Fruit fly (Drosophila melanogaster) whole organism, embryonic: Measurements from ENCODE around the gene Crg-1.
A peak's percentile ranks its signal among the peaks of the same experiment; 100 is the strongest.

Experiments used
- Asciz ChIP-seq: fragments of 200-800 bp; sonication (Bioruptor generic); optimal IDR thresholded peaks from 2 replicates; lab custom pipeline; 2017; ENCODE audit warnings: missing biosample characterization, mild to moderate bottlenecking, missing genetic modification characterization, missing genetic modification reagents
- Atf3 ChIP-seq: fragments of 200-800 bp; sonication (Bioruptor generic); optimal IDR thresholded peaks from 3 replicates; lab custom pipeline; 2016; ENCODE audit warnings: missing biosample characterization, missing genetic modification characterization
- Atf6 ChIP-seq: fragments of 200-800 bp; sonication (Bioruptor generic); IDR thresholded peaks from 2 replicates; pipeline ENCODE4 v1.3.6; 2022; ENCODE audit warnings: missing biosample characterization, missing genetic modification characterization
- CG10147 ChIP-seq: fragments of 200-800 bp; sonication (Bioruptor generic); optimal IDR thresholded peaks from 2 replicates; lab custom pipeline; 2019; ENCODE audit warnings: missing biosample characterization, mild to moderate bottlenecking, missing genetic modification characterization, moderate library complexity
- CG10274 ChIP-seq: fragments of 200-800 bp; sonication (Bioruptor generic); optimal IDR thresholded peaks from 3 replicates; lab custom pipeline; 2017; ENCODE audit warnings: missing biosample characterization, mild to moderate bottlenecking, missing genetic modification characterization
- CG11695 ChIP-seq: fragments of 200-800 bp; sonication (Bioruptor generic); IDR thresholded peaks from 3 replicates; pipeline ENCODE4 v1.3.6; 2022; ENCODE audit warnings: missing biosample characterization, missing genetic modification characterization
- CG12659 ChIP-seq: fragments of 200-800 bp; sonication (Bioruptor generic); optimal IDR thresholded peaks from 3 replicates; lab custom pipeline; 2017; ENCODE audit warnings: mild to moderate bottlenecking, missing biosample characterization, missing genetic modification reagents, missing genetic modification characterization
- CG14710 ChIP-seq: fragments of 200-800 bp; sonication (Bioruptor generic); optimal IDR thresholded peaks from 3 replicates; lab custom pipeline; 2019; ENCODE audit warnings: missing biosample characterization, mild to moderate bottlenecking, missing genetic modification characterization, moderate library complexity
- CG15696 ChIP-seq: fragments of 200-800 bp; sonication (Bioruptor generic); optimal IDR thresholded peaks from 2 replicates; lab custom pipeline; 2019; ENCODE audit warnings: missing biosample characterization, mild to moderate bottlenecking, missing genetic modification characterization, moderate library complexity
- CG1602 ChIP-seq: fragments of 200-800 bp; sonication (Bioruptor generic); optimal IDR thresholded peaks from 3 replicates; lab custom pipeline; 2016; ENCODE audit warnings: missing biosample characterization, missing genetic modification characterization
- CG1603 ChIP-seq: fragments of 200-800 bp; sonication (Bioruptor generic); optimal IDR thresholded peaks from 2 replicates; lab custom pipeline; 2019; ENCODE audit warnings: missing biosample characterization, mild to moderate bottlenecking, missing genetic modification characterization, moderate library complexity
- CG16815 ChIP-seq: fragments of 200-800 bp; sonication (Bioruptor generic); optimal IDR thresholded peaks from 3 replicates; lab custom pipeline; 2017; ENCODE audit warnings: missing biosample characterization, mild to moderate bottlenecking, missing genetic modification characterization
- CG2202 ChIP-seq: fragments of 200-800 bp; sonication (Bioruptor generic); optimal IDR thresholded peaks from 2 replicates; lab custom pipeline; 2018; ENCODE audit warnings: missing biosample characterization, mild to moderate bottlenecking, missing genetic modification characterization
- CG2712 ChIP-seq: fragments of 200-800 bp; optimal IDR thresholded peaks from 3 replicates; lab custom pipeline; 2019; ENCODE audit warnings: missing biosample characterization, mild to moderate bottlenecking, missing genetic modification characterization, moderate library complexity
- CG33557 ChIP-seq: fragments of 200-800 bp; sonication (Bioruptor generic); optimal IDR thresholded peaks from 2 replicates; lab custom pipeline; 2019; ENCODE audit warnings: missing biosample characterization, mild to moderate bottlenecking, missing genetic modification characterization, moderate library complexity
- CG34376 ChIP-seq: fragments of 200-800 bp; sonication (Bioruptor generic); optimal IDR thresholded peaks from 2 replicates; lab custom pipeline; 2018; ENCODE audit warnings: missing biosample characterization, mild to moderate bottlenecking, missing genetic modification characterization
- CG6813 ChIP-seq: fragments of 200-800 bp; sonication (Bioruptor generic); optimal IDR thresholded peaks from 2 replicates; lab custom pipeline; 2017; ENCODE audit warnings: missing biosample characterization, missing genetic modification characterization, mild to moderate bottlenecking, moderate library complexity, missing genetic modification reagents
- CG7357 ChIP-seq: fragments of 200-800 bp; sonication (Bioruptor generic); IDR thresholded peaks from 3 replicates; pipeline ENCODE4 v1.3.6; 2022; ENCODE audit warnings: missing biosample characterization, missing genetic modification characterization
- CG7372 ChIP-seq: fragments of 200-800 bp; sonication (Bioruptor generic); IDR thresholded peaks from 2 replicates; pipeline ENCODE4 v1.3.6; 2022; ENCODE audit warnings: missing biosample characterization, missing genetic modification characterization
- CG9215 ChIP-seq: fragments of 200-800 bp; sonication (Bioruptor generic); IDR thresholded peaks from 2 replicates; pipeline ENCODE4 v1.3.6; 2022; ENCODE audit warnings: missing biosample characterization, missing genetic modification characterization
- CG9727 ChIP-seq: fragments of 200-800 bp; sonication (Bioruptor generic); optimal IDR thresholded peaks from 3 replicates; lab custom pipeline; 2017; ENCODE audit warnings: missing biosample characterization, mild to moderate bottlenecking, missing genetic modification characterization
- Dbx ChIP-seq: fragments of 200-800 bp; sonication (Bioruptor generic); IDR thresholded peaks from 3 replicates; pipeline ENCODE4 v1.3.6; 2022; ENCODE audit warnings: missing biosample characterization, missing genetic modification characterization
- Drgx ChIP-seq: fragments of 200-800 bp; sonication (Bioruptor generic); IDR thresholded peaks from 2 replicates; pipeline ENCODE4 v1.3.6; 2022; ENCODE audit warnings: missing biosample characterization, missing genetic modification characterization
- Lhr ChIP-seq: fragments of 200-800 bp; sonication (Bioruptor generic); optimal IDR thresholded peaks from 3 replicates; lab custom pipeline; 2017; ENCODE audit warnings: mild to moderate bottlenecking, missing biosample characterization, missing genetic modification reagents, missing genetic modification characterization
- Neu2 ChIP-seq: fragments of 200-800 bp; sonication (Bioruptor generic); optimal IDR thresholded peaks from 3 replicates; lab custom pipeline; 2016; ENCODE audit warnings: missing biosample characterization, missing genetic modification characterization, borderline replicate concordance
- Poxn ChIP-seq: fragments of 200-800 bp; sonication (Bioruptor generic); IDR thresholded peaks from 2 replicates; pipeline ENCODE4 v1.3.6; 2022; ENCODE audit warnings: missing biosample characterization, missing genetic modification characterization
- Ravus ChIP-seq: fragments of 200-800 bp; sonication (Bioruptor generic); IDR thresholded peaks from 2 replicates; pipeline ENCODE4 v1.3.6; 2022; ENCODE audit warnings: missing biosample characterization, missing genetic modification characterization
- Xrp1 ChIP-seq: fragments of 200-800 bp; sonication (Bioruptor generic); IDR thresholded peaks from 2 replicates; pipeline ENCODE4 v1.3.6; 2022; ENCODE audit warnings: missing biosample characterization, missing genetic modification characterization
- ac ChIP-seq: fragments of 200-800 bp; sonication (Bioruptor generic); optimal IDR thresholded peaks from 3 replicates; lab custom pipeline; 2017; ENCODE audit warnings: missing biosample characterization, mild to moderate bottlenecking, missing genetic modification characterization
- al ChIP-seq: fragments of 200-800 bp; sonication (Bioruptor generic); IDR thresholded peaks from 2 replicates; pipeline ENCODE4 v1.3.6; 2022; ENCODE audit warnings: missing biosample characterization, missing genetic modification characterization
- dimm ChIP-seq: fragments of 200-800 bp; sonication (Bioruptor generic); IDR thresholded peaks from 2 replicates; pipeline ENCODE4 v1.3.6; 2022; ENCODE audit warnings: missing biosample characterization, missing genetic modification characterization
- dmrt11E ChIP-seq: fragments of 200-800 bp; sonication (Bioruptor generic); optimal IDR thresholded peaks from 3 replicates; lab custom pipeline; 2018; ENCODE audit warnings: missing biosample characterization, mild to moderate bottlenecking, missing genetic modification characterization, moderate library complexity
- fd102C ChIP-seq: fragments of 200-800 bp; sonication (Bioruptor generic); optimal IDR thresholded peaks from 2 replicates; lab custom pipeline; 2018; ENCODE audit warnings: missing biosample characterization, mild to moderate bottlenecking, missing genetic modification characterization, moderate library complexity
- fru ChIP-seq: fragments of >200 bp; optimal IDR thresholded peaks from 2 replicates; lab custom pipeline; 2017
- gcm ChIP-seq: fragments of 200-800 bp; sonication (Bioruptor generic); optimal IDR thresholded peaks from 2 replicates; lab custom pipeline; 2019; ENCODE audit warnings: missing biosample characterization, mild to moderate bottlenecking, missing genetic modification characterization, moderate library complexity
- hb ChIP-seq: fragments of 200-800 bp; sonication (Bioruptor generic); IDR thresholded peaks from 3 replicates; pipeline ENCODE4 v1.3.6; 2022; ENCODE audit warnings: missing biosample characterization, missing genetic modification characterization; ENCODE audit not compliant: partially characterized antibody
- hth ChIP-seq: fragments of >200 bp; optimal IDR thresholded peaks from 2 replicates; lab custom pipeline; 2017; ENCODE audit warnings: inconsistent platforms
- ken ChIP-seq: fragments of 200-800 bp; sonication (Bioruptor generic); IDR thresholded peaks from 3 replicates; pipeline ENCODE4 v1.3.6; 2022; ENCODE audit warnings: missing biosample characterization, missing genetic modification characterization
- kni ChIP-seq: fragments of 200-800 bp; sonication (Bioruptor generic); optimal IDR thresholded peaks from 3 replicates; lab custom pipeline; 2017; ENCODE audit warnings: mild to moderate bottlenecking, missing biosample characterization, missing genetic modification reagents, missing genetic modification characterization
- lbe ChIP-seq: fragments of 200-800 bp; sonication (Bioruptor generic); optimal IDR thresholded peaks from 2 replicates; lab custom pipeline; 2016; ENCODE audit warnings: missing biosample characterization, mild to moderate bottlenecking, missing genetic modification characterization
- lola ChIP-seq, 3 experiments: fragments of >200 bp in 2 of 3; fragments of 200-800 bp in 1 of 3; sonication (Bioruptor generic) in 1 of 3; optimal IDR thresholded peaks; 2 replicates each; lab custom pipeline; 2017 to 2019; ENCODE audit warnings: missing biosample characterization in 3 of 3, missing genetic modification characterization in 3 of 3, mild to moderate bottlenecking in 1 of 3, moderate library complexity in 1 of 3
- luna ChIP-seq: fragments of 200-800 bp; sonication (Bioruptor generic); optimal IDR thresholded peaks from 2 replicates; lab custom pipeline; 2016; ENCODE audit warnings: missing biosample characterization, missing genetic modification characterization
- pb ChIP-seq: fragments of 200-800 bp; sonication (Bioruptor generic); optimal IDR thresholded peaks from 3 replicates; lab custom pipeline; 2016; ENCODE audit warnings: missing biosample characterization, missing genetic modification characterization
- sens ChIP-seq: fragments of 200-800 bp; sonication (Bioruptor generic); peaks from one replicate; lab custom pipeline; 2016; ENCODE audit warnings: missing biosample characterization, missing genetic modification characterization
- shn ChIP-seq: fragments of 200-800 bp; sonication (Bioruptor generic); optimal IDR thresholded peaks from 3 replicates; lab custom pipeline; 2016; ENCODE audit warnings: missing biosample characterization, missing genetic modification characterization
- sr ChIP-seq: fragments of 200-800 bp; sonication (Bioruptor generic); IDR thresholded peaks from 3 replicates; pipeline ENCODE4 v1.3.6; 2022; ENCODE audit warnings: missing biosample characterization, missing genetic modification characterization
- tin ChIP-seq: fragments of 200-800 bp; sonication (Bioruptor generic); optimal IDR thresholded peaks from 3 replicates; lab custom pipeline; 2016; ENCODE audit warnings: missing biosample characterization, missing genetic modification characterization
- tll ChIP-seq, 2 experiments: fragments of 200-800 bp in 1 of 2; fragments of >200 bp in 1 of 2; sonication (Bioruptor generic) in 1 of 2; optimal IDR thresholded peaks; 2 replicates each; lab custom pipeline; 2017 to 2019; ENCODE audit warnings: missing biosample characterization in 2 of 2, missing genetic modification characterization in 2 of 2, mild to moderate bottlenecking in 1 of 2, moderate library complexity in 1 of 2
- zen ChIP-seq: fragments of 200-800 bp; sonication (Bioruptor generic); optimal IDR thresholded peaks from 3 replicates; lab custom pipeline; 2018; ENCODE audit warnings: missing biosample characterization, mild to moderate bottlenecking, missing genetic modification characterization, moderate library complexity

Crg-1 gene

dm6 chrX:3831761-3832160 lies 38.7 kb downstream of the Crg-1 start:
- TF ChIP-seq Drgx (GFP tag; lab: Robert Waterston, UW) (peak; percentile 45; the same call in 1 of the 2 replicates), CG34376 (GFP tag; lab: Kevin White, UChicago) (no peak)

- TF ChIP-seq tll (GFP tag; optimal IDR thresholded peaks at IDR 0.05; lab: Kevin White, UChicago) (peak in 1 of 2 experiments; percentile 14), Poxn (GFP tag; lab: Robert Waterston, UW) (no peak), lola (GFP tag; optimal IDR thresholded peaks at IDR 0.05; lab: Kevin White, UChicago) (peak in 1 of 3 experiments; percentile 11), lbe (GFP tag; lab: Kevin White, UChicago) (no peak), fd102C (GFP tag; lab: Kevin White, UChicago) (peak; percentile 64), dimm (GFP tag; lab: Robert Waterston, UW) (no peak), Atf6 (GFP tag; lab: Robert Waterston, UW) (no peak), al (GFP tag; lab: Robert Waterston, UW) (no peak), Asciz (GFP tag; lab: Kevin White, UChicago) (peak; percentile 34), CG10147 (no peak), Atf3 (GFP tag; lab: Kevin White, UChicago) (no peak), fru (lab: Kevin White, UChicago) (no peak), gcm (no peak), ken (GFP tag; lab: Robert Waterston, UW) (no peak), Xrp1 (0 out of 2 replicates have a peak, but pooled peaks have one; percentile 34), ac (GFP tag; lab: Kevin White, UChicago) (peak; percentile 45), CG11695 (GFP tag; lab: Robert Waterston, UW) (no peak), CG16815 (GFP tag; lab: Kevin White, UChicago) (no peak), Dbx (GFP tag; lab: Robert Waterston, UW) (no peak), hth (lab: Kevin White, UChicago) (no peak), CG9215 (GFP tag; lab: Robert Waterston, UW) (no peak), CG10274 (GFP tag; lab: Kevin White, UChicago) (no peak), CG33557 (GFP tag; lab: Kevin White, UChicago) (peak; percentile 13), CG1603 (tag; lab: Kevin White, UChicago) (peak; percentile 15), shn (GFP tag; lab: Kevin White, UChicago) (no peak), pb (no peak), CG6813 (peak; percentile 6), sr (GFP tag; lab: Robert Waterston, UW) (no peak), CG14710 (tag; lab: Kevin White, UChicago) (peak; percentile 28), hb (GFP tag; lab: Robert Waterston, UW) (no peak), Ravus (GFP tag; lab: Robert Waterston, UW) (no peak), kni (GFP tag; lab: Kevin White, UChicago) (peak; percentile 48), CG7372 (GFP tag; lab: Robert Waterston, UW) (no peak), CG1602 (GFP tag; lab: Kevin White, UChicago) (no peak), CG2202 (tag; lab: Kevin White, UChicago) (peak; percentile 46), CG9727 (GFP tag; lab: Kevin White, UChicago) (peak; percentile 32), Lhr (GFP tag; lab: Kevin White, UChicago) (no peak), dmrt11E (tag; lab: Kevin White, UChicago) (peak; percentile 27), CG7357 (GFP tag; lab: Robert Waterston, UW) (no peak), CG2712 (tag; lab: Kevin White, UChicago) (peak; percentile 9), sens (peak; percentile 63), CG12659 (GFP tag; lab: Kevin White, UChicago) (no peak), zen (tag; lab: Kevin White, UChicago) (peak; percentile 34), CG15696 (tag; lab: Kevin White, UChicago) (peak; percentile 67), tin (no peak), Neu2 (GFP tag; lab: Kevin White, UChicago) (no peak), luna (GFP tag; lab: Kevin White, UChicago) (no peak)
Observed at dm6 chrX:3832226-3832625, 39.2 kb downstream of the Crg-1 start.
